Worm (Caenorhabditis elegans): Measurements from ENCODE around the gene sysm-1.

DNA sequence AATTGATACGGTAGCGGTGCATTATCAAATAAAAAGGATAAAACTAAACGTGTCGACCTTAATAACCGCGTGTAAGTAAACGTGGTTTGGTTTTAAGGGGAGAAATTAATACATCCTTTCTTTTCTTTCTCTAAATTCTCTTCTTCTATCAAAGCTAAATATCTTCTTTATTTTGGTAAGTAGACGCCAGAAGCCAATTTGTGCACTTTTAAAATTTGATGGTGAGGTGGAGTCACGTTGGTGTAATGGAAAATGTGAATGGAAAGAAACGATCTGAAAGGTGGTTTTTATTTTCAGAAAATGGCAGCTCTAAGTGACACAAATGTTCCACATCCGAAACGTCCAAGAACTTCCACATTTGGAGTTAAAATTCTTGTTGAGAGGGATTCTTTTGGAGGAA, 17.8 kb upstream of the sysm-1 start, which contains the start of gene T24H10.5:
- TF ChIP-seq rnt-1 (tag; optimal IDR thresholded peaks at IDR 0.05) (no peak), ama-1 (optimal IDR thresholded peaks at IDR 0.05) (no peak), C08G9.2 (tag; optimal IDR thresholded peaks at IDR 0.05) (no peak), ceh-6 (GFP tag; optimal IDR thresholded peaks at IDR 0.05) (no peak), unc-55 (GFP tag; optimal IDR thresholded peaks at IDR 0.05) (no peak), tbx-2 (tag; optimal IDR thresholded peaks at IDR 0.05) (no peak), ceh-34 (tag; optimal IDR thresholded peaks at IDR 0.05) (no peak), ceh-9 (tag; optimal IDR thresholded peaks at IDR 0.05) (no peak)
